Fruit fly (Drosophila melanogaster) whole organism, embryonic: ENCODE measurements around the gene sage.
A peak's percentile ranks its signal among the peaks of the same experiment; 100 is the strongest.

ENCODE experiments used
- B-H2 ChIP-seq: fragments of 200-800 bp; sonication (Bioruptor generic); optimal IDR thresholded peaks from 2 replicates; lab custom pipeline; 2018; ENCODE audit warnings: missing biosample characterization, mild to moderate bottlenecking, missing genetic modification characterization
- CG10321 ChIP-seq: fragments of 200-800 bp; sonication (Bioruptor generic); IDR thresholded peaks from 2 replicates; pipeline ENCODE4 v1.3.6; 2022; ENCODE audit warnings: missing biosample characterization, missing genetic modification characterization
- CG11723 ChIP-seq: fragments of 200-800 bp; sonication (Bioruptor generic); optimal IDR thresholded peaks from 2 replicates; lab custom pipeline; 2017; ENCODE audit warnings: missing biosample characterization, mild to moderate bottlenecking, missing genetic modification characterization
- CG12391 ChIP-seq: fragments of 200-800 bp; sonication (Bioruptor generic); optimal IDR thresholded peaks from 3 replicates; lab custom pipeline; 2018; ENCODE audit warnings: missing biosample characterization, mild to moderate bottlenecking, missing genetic modification characterization, moderate library complexity
- CG13424 ChIP-seq: fragments of 200-800 bp; sonication (Bioruptor generic); optimal IDR thresholded peaks from 2 replicates; lab custom pipeline; 2019; ENCODE audit warnings: missing biosample characterization, mild to moderate bottlenecking, missing genetic modification characterization, moderate library complexity
- CG14050 ChIP-seq: fragments of 200-800 bp; sonication (Bioruptor generic); IDR thresholded peaks from 3 replicates; pipeline ENCODE4 v1.3.6; 2022; ENCODE audit warnings: missing biosample characterization, missing genetic modification characterization
- CG16863 ChIP-seq: fragments of 200-800 bp; sonication (Bioruptor generic); optimal IDR thresholded peaks from 3 replicates; lab custom pipeline; 2016; ENCODE audit warnings: missing biosample characterization, missing genetic modification characterization
- CG17359 ChIP-seq: fragments of 200-800 bp; sonication (Bioruptor generic); optimal IDR thresholded peaks from 3 replicates; lab custom pipeline; 2018; ENCODE audit warnings: missing biosample characterization, mild to moderate bottlenecking, missing genetic modification characterization, moderate library complexity
- CG1832 ChIP-seq: fragments of 200-800 bp; sonication (Bioruptor generic); optimal IDR thresholded peaks from 2 replicates; lab custom pipeline; 2017; ENCODE audit warnings: missing biosample characterization, mild to moderate bottlenecking, missing genetic modification characterization, inconsistent platforms
- CG2116 ChIP-seq: fragments of 200-800 bp; sonication (Bioruptor generic); optimal IDR thresholded peaks from 3 replicates; lab custom pipeline; 2018; ENCODE audit warnings: missing biosample characterization, mild to moderate bottlenecking, missing genetic modification characterization
- CG30403 ChIP-seq: fragments of 200-800 bp; sonication (Bioruptor generic); optimal IDR thresholded peaks from 3 replicates; lab custom pipeline; 2016; ENCODE audit warnings: missing biosample characterization, missing genetic modification characterization
- CG3726 ChIP-seq: fragments of 200-800 bp; sonication (Bioruptor generic); IDR thresholded peaks from 3 replicates; pipeline ENCODE4, ENCODE4 v1.3.6; 2022; ENCODE audit warnings: missing biosample characterization, missing genetic modification characterization
- CG4328 ChIP-seq: fragments of 200-800 bp; sonication (Bioruptor generic); optimal IDR thresholded peaks from 3 replicates; lab custom pipeline; 2017; ENCODE audit warnings: missing biosample characterization, missing genetic modification reagents, missing genetic modification characterization
- CG4854 ChIP-seq: fragments of 200-800 bp; sonication (Bioruptor generic); optimal IDR thresholded peaks from 2 replicates; lab custom pipeline; 2016; ENCODE audit warnings: missing biosample characterization, missing genetic modification characterization, inconsistent platforms
- CG8359 ChIP-seq: fragments of 200-800 bp; sonication (Bioruptor generic); optimal IDR thresholded peaks from 2 replicates; lab custom pipeline; 2017; ENCODE audit warnings: missing biosample characterization, mild to moderate bottlenecking, missing genetic modification characterization, borderline replicate concordance
- CG8765 ChIP-seq: fragments of 200-800 bp; sonication (Bioruptor generic); IDR thresholded peaks from 2 replicates; pipeline ENCODE4 v1.3.6; 2022; ENCODE audit warnings: missing biosample characterization, missing genetic modification characterization
- CG8944 ChIP-seq: fragments of 200-800 bp; sonication (Bioruptor generic); optimal IDR thresholded peaks from 3 replicates; lab custom pipeline; 2016; ENCODE audit warnings: missing biosample characterization, missing genetic modification characterization
- CG9437 ChIP-seq: fragments of 200-800 bp; sonication (Bioruptor generic); optimal IDR thresholded peaks from 2 replicates; lab custom pipeline; 2018; ENCODE audit warnings: missing biosample characterization, mild to moderate bottlenecking, missing genetic modification characterization
- CTCF ChIP-seq: fragments of 200-800 bp; sonication (Bioruptor generic); optimal IDR thresholded peaks from 2 replicates; lab custom pipeline; 2017; ENCODE audit warnings: missing biosample characterization, mild to moderate bottlenecking, missing genetic modification characterization, moderate library complexity
- Chrac-16 ChIP-seq: fragments of 200-800 bp; sonication (Bioruptor generic); optimal IDR thresholded peaks from 3 replicates; lab custom pipeline; 2016; ENCODE audit warnings: missing biosample characterization, missing genetic modification characterization
- Dip3 ChIP-seq: fragments of 200-800 bp; sonication (Bioruptor generic); optimal IDR thresholded peaks from 3 replicates; lab custom pipeline; 2016; ENCODE audit warnings: missing biosample characterization, missing genetic modification characterization
- ERR ChIP-seq: fragments of 200-800 bp; sonication (Bioruptor generic); optimal IDR thresholded peaks from 2 replicates; lab custom pipeline; 2016; ENCODE audit warnings: missing biosample characterization, missing genetic modification characterization
- Fer2 ChIP-seq: fragments of 200-800 bp; sonication (Bioruptor generic); optimal IDR thresholded peaks from 2 replicates; lab custom pipeline; 2018; ENCODE audit warnings: missing biosample characterization, mild to moderate bottlenecking, missing genetic modification characterization, moderate library complexity
- Hmr ChIP-seq: fragments of 200-800 bp; sonication (Bioruptor generic); optimal IDR thresholded peaks from 3 replicates; lab custom pipeline; 2017; ENCODE audit warnings: mild to moderate bottlenecking, missing biosample characterization, missing genetic modification reagents, missing genetic modification characterization
- Hr51 ChIP-seq, 2 experiments: fragments of 200-800 bp; sonication (Bioruptor generic); optimal IDR thresholded peaks; 2 replicates in 1 of 2; 3 replicates in 1 of 2; lab custom pipeline; 2016 to 2018; ENCODE audit warnings: missing biosample characterization in 2 of 2, missing genetic modification characterization in 2 of 2, mild to moderate bottlenecking in 1 of 2, moderate library complexity in 1 of 2
- Kr ChIP-seq: fragments of 200-800 bp; sonication (Bioruptor generic); optimal IDR thresholded peaks from 2 replicates; lab custom pipeline; 2017; ENCODE audit warnings: missing biosample characterization, mild to moderate bottlenecking, missing genetic modification characterization
- NfI ChIP-seq: fragments of 200-800 bp; sonication (Bioruptor generic); optimal IDR thresholded peaks from 3 replicates; lab custom pipeline; 2018; ENCODE audit warnings: missing biosample characterization, mild to moderate bottlenecking, missing genetic modification characterization, moderate library complexity
- PHDP ChIP-seq: fragments of 200-800 bp; sonication (Bioruptor generic); optimal IDR thresholded peaks from 3 replicates; lab custom pipeline; 2018; ENCODE audit warnings: missing biosample characterization, mild to moderate bottlenecking, missing genetic modification characterization, moderate library complexity
- Trl ChIP-seq, 3 experiments: fragments of >200 bp in 2 of 3; fragments of 200-800 bp in 1 of 3; sonication (Bioruptor generic) in 1 of 3; optimal IDR thresholded peaks; 2 replicates in 1 of 3; 3 replicates in 2 of 3; lab custom pipeline; 2016 to 2017; ENCODE audit warnings: missing biosample characterization in 1 of 3, missing genetic modification characterization in 1 of 3
- Xrp1 ChIP-seq: fragments of 200-800 bp; sonication (Bioruptor generic); IDR thresholded peaks from 2 replicates; pipeline ENCODE4 v1.3.6; 2022; ENCODE audit warnings: missing biosample characterization, missing genetic modification characterization
- btn ChIP-seq: fragments of 200-800 bp; sonication (Bioruptor generic); optimal IDR thresholded peaks from 2 replicates; lab custom pipeline; 2016; ENCODE audit warnings: missing biosample characterization, missing genetic modification characterization
- cg ChIP-seq: fragments of 200-800 bp; sonication (Bioruptor generic); optimal IDR thresholded peaks from 3 replicates; lab custom pipeline; 2019; ENCODE audit warnings: missing biosample characterization, mild to moderate bottlenecking, missing genetic modification characterization, moderate library complexity
- dm ChIP-seq: fragments of 200-800 bp; sonication (Bioruptor generic); optimal IDR thresholded peaks from 3 replicates; lab custom pipeline; 2016; ENCODE audit warnings: missing biosample characterization, missing genetic modification characterization
- ems ChIP-seq: fragments of 200-800 bp; sonication (Bioruptor generic); optimal IDR thresholded peaks from 3 replicates; lab custom pipeline; 2016; ENCODE audit warnings: missing biosample characterization, missing genetic modification characterization
- eve ChIP-seq, 2 experiments: fragments of >200 bp; optimal IDR thresholded peaks; 2 replicates each; lab custom pipeline; 2017; ENCODE audit warnings: missing biosample characterization in 2 of 2, missing genetic modification characterization in 2 of 2
- ewg ChIP-seq: fragments of 200-800 bp; sonication (Bioruptor generic); optimal IDR thresholded peaks from 3 replicates; lab custom pipeline; 2017; ENCODE audit warnings: mild to moderate bottlenecking, missing biosample characterization, missing genetic modification reagents, missing genetic modification characterization
- fu2 ChIP-seq: fragments of 200-800 bp; sonication (Bioruptor generic); optimal IDR thresholded peaks from 2 replicates; lab custom pipeline; 2016; ENCODE audit warnings: missing biosample characterization, missing genetic modification characterization
- gce ChIP-seq: fragments of 200-800 bp; sonication (Bioruptor generic); IDR thresholded peaks from 3 replicates; pipeline ENCODE4 v1.3.6; 2022; ENCODE audit warnings: missing biosample characterization, missing genetic modification characterization
- jumu ChIP-seq: fragments of 200-800 bp; sonication (Bioruptor generic); optimal IDR thresholded peaks from 3 replicates; lab custom pipeline; 2016; ENCODE audit warnings: missing biosample characterization, missing genetic modification characterization
- kah ChIP-seq: fragments of 200-800 bp; sonication (Bioruptor generic); optimal IDR thresholded peaks from 2 replicates; lab custom pipeline; 2018; ENCODE audit warnings: missing biosample characterization, mild to moderate bottlenecking, missing genetic modification characterization
- ken ChIP-seq: fragments of 200-800 bp; sonication (Bioruptor generic); IDR thresholded peaks from 3 replicates; pipeline ENCODE4 v1.3.6; 2022; ENCODE audit warnings: missing biosample characterization, missing genetic modification characterization
- knrl ChIP-seq: fragments of 200-800 bp; sonication (Bioruptor generic); IDR thresholded peaks from 3 replicates; pipeline ENCODE4 v1.3.6; 2022; ENCODE audit warnings: missing biosample characterization, missing genetic modification characterization; ENCODE audit not compliant: partially characterized antibody
- peb ChIP-seq: fragments of 200-800 bp; sonication (Bioruptor generic); IDR thresholded peaks from 2 replicates; pipeline ENCODE4 v1.3.6; 2022; ENCODE audit warnings: missing biosample characterization, missing genetic modification characterization
- pita ChIP-seq: fragments of 200-800 bp; sonication (Bioruptor generic); optimal IDR thresholded peaks from 2 replicates; lab custom pipeline; 2017; ENCODE audit warnings: missing biosample characterization, mild to moderate bottlenecking, missing genetic modification characterization
- pnt ChIP-seq: fragments of 200-800 bp; sonication (Bioruptor generic); optimal IDR thresholded peaks from 3 replicates; lab custom pipeline; 2016; ENCODE audit warnings: missing biosample characterization, missing genetic modification characterization
- pros ChIP-seq: fragments of 200-800 bp; sonication (Bioruptor generic); optimal IDR thresholded peaks from 3 replicates; lab custom pipeline; 2019; ENCODE audit warnings: missing biosample characterization, mild to moderate bottlenecking, missing genetic modification characterization, moderate library complexity
- run ChIP-seq: fragments of 200-800 bp; sonication (Bioruptor generic); optimal IDR thresholded peaks from 3 replicates; lab custom pipeline; 2018; ENCODE audit warnings: missing biosample characterization, mild to moderate bottlenecking, missing genetic modification characterization
- salm ChIP-seq: fragments of 200-800 bp; sonication (Bioruptor generic); optimal IDR thresholded peaks from 2 replicates; lab custom pipeline; 2018; ENCODE audit warnings: missing biosample characterization, mild to moderate bottlenecking, missing genetic modification characterization
- schlank ChIP-seq: fragments of 200-800 bp; sonication (Bioruptor generic); optimal IDR thresholded peaks from 2 replicates; lab custom pipeline; 2018; ENCODE audit warnings: missing biosample characterization, mild to moderate bottlenecking, missing genetic modification characterization
- shn ChIP-seq: fragments of 200-800 bp; sonication (Bioruptor generic); optimal IDR thresholded peaks from 3 replicates; lab custom pipeline; 2016; ENCODE audit warnings: missing biosample characterization, missing genetic modification characterization
- slp2 ChIP-seq: fragments of 200-800 bp; sonication (Bioruptor generic); optimal IDR thresholded peaks from 2 replicates; lab custom pipeline; 2016; ENCODE audit warnings: missing biosample characterization, missing genetic modification characterization
- stwl ChIP-seq: fragments of 200-800 bp; sonication (Bioruptor generic); optimal IDR thresholded peaks from 3 replicates; lab custom pipeline; 2018; ENCODE audit warnings: missing biosample characterization, mild to moderate bottlenecking, missing genetic modification characterization, moderate library complexity

The sage gene

DNA sequence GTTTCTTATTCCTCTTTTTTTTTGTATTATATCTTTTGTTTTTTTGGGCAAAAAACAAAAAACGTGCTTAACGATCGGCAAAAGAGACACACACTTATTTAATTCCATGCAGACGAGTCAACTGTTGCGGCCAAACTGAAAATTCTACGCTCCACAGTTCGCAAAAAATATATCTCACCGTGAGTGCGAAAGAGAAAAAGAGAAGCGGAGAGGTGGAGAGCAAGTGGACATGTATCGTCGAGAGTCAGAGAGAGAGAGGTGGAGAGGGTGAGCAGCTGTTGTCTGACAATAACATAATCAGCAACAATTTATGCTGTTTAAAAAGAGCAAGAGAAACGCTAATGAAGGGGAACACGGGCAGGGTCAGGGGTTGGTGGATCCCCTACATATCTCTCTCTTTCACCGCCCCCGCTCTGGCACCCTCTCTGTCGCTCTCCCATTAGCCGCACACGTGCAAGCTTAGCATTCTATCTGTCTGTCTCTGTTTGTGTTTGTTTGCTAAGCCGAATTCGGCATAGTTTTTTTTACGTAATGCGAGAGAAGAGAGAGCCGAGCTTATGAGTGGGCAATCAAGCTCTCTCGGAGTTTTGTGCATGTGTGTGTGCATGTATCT is 37.1 kb downstream of the sage start (continued):
- TF ChIP-seq CG8765 = no peak
- TF ChIP-seq CG30403 (GFP tag; lab: Kevin White, UChicago) = no peak
- TF ChIP-seq Chrac-16 = no peak
- no peak for TF ChIP-seq jumu (GFP tag; lab: Kevin White, UChicago)
- peak; percentile 25 for TF ChIP-seq dm
- TF ChIP-seq CG16863 (GFP tag; lab: Kevin White, UChicago) = no peak
- no peak for TF ChIP-seq slp2 (GFP tag; lab: Kevin White, UChicago)
- no peak for TF ChIP-seq stwl (tag; lab: Kevin White, UChicago)
- TF ChIP-seq CTCF (GFP tag; lab: Kevin White, UChicago) = no peak
- TF ChIP-seq CG2116 (GFP tag; lab: Kevin White, UChicago) = no peak
- no peak for TF ChIP-seq CG4328 (GFP tag; lab: Kevin White, UChicago)
- TF ChIP-seq CG4854 (GFP tag; lab: Kevin White, UChicago) = no peak
- TF ChIP-seq CG3726 (GFP tag; lab: Robert Waterston, UW) = no peak
- TF ChIP-seq NfI (GFP tag; lab: Kevin White, UChicago) = no peak
- TF ChIP-seq Fer2 = no peak
- no peak for TF ChIP-seq kah (GFP tag; lab: Kevin White, UChicago)
- TF ChIP-seq peb = no peak
- TF ChIP-seq ewg = no peak
- peak; percentile 82 for TF ChIP-seq cg (GFP tag; lab: Kevin White, UChicago)
- no peak for TF ChIP-seq knrl (GFP tag; lab: Robert Waterston, UW)
- no peak for TF ChIP-seq CG12391 (tag; lab: Kevin White, UChicago)
- no peak for TF ChIP-seq ems (GFP tag; lab: Kevin White, UChicago)
- TF ChIP-seq CG9437 (GFP tag; lab: Kevin White, UChicago) = no peak
- no peak for TF ChIP-seq gce (GFP tag; lab: Robert Waterston, UW)
- TF ChIP-seq Dip3 = no peak
- TF ChIP-seq CG8359 (GFP tag; lab: Kevin White, UChicago) = no peak
- no peak for TF ChIP-seq pita (GFP tag; lab: Kevin White, UChicago)
- peak; percentile 92 to 99 for TF ChIP-seq Trl (optimal IDR thresholded peaks at IDR 0.05; lab: Kevin White, UChicago)
- TF ChIP-seq Trl (GFP tag; optimal IDR thresholded peaks at IDR 0.05; lab: Kevin White, UChicago) = no peak
- no peak for TF ChIP-seq salm (tag; lab: Kevin White, UChicago)
- no peak for TF ChIP-seq btn
- no peak for TF ChIP-seq PHDP (tag; lab: Kevin White, UChicago)
- peak; percentile 62 for TF ChIP-seq pros (GFP tag; lab: Kevin White, UChicago)
- TF ChIP-seq Hr51 (GFP tag; optimal IDR thresholded peaks at IDR 0.05; lab: Kevin White, UChicago) = no peak
- TF ChIP-seq shn (GFP tag; lab: Kevin White, UChicago) = peak; percentile 19
- no peak for TF ChIP-seq pnt (GFP tag; lab: Kevin White, UChicago)

DNA sequence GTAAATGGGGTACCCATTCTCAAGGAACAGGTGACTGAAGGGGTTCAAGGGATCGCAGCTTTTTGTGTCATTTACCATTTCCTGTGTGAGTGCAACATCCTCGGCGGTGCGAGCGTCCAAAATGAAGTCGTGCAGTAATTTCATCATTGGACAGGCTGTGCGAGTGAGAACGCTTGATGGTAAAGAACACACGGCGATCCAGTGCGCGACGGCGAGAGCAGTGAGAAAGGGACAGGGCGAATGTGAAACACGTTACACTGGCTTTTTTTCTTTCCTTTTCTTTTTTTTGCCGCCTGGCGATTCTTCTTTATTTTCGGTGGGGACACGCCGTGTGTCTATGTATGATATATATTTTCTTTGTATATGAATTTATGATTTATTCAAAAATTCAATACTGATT is 37.8 kb downstream of the sage start:
- TF ChIP-seq CG8944 (no peak), CG13424 (tag; lab: Kevin White, UChicago) (no peak), CG17359 (tag; lab: Kevin White, UChicago) (peak; percentile 33), CG10321 (peak; percentile 40; the same call in 1 of the 2 replicates), ERR (GFP tag; lab: Kevin White, UChicago) (no peak), Hmr (GFP tag; lab: Kevin White, UChicago) (no peak), CG14050 (GFP tag; lab: Robert Waterston, UW) (no peak), Kr (no peak), B-H2 (GFP tag; lab: Kevin White, UChicago) (no peak), ken (no peak), Xrp1 (peak; percentile 34; the same call in 1 of the 2 replicates), schlank (tag; lab: Kevin White, UChicago) (no peak), fu2 (no peak), CG1832 (GFP tag; lab: Kevin White, UChicago) (peak; percentile 80), run (tag; lab: Kevin White, UChicago) (no peak), eve (GFP tag; optimal IDR thresholded peaks at IDR 0.05; lab: Kevin White, UChicago) (no peak), CG11723 (GFP tag; lab: Kevin White, UChicago) (no peak)
